Worm (Caenorhabditis elegans) whole organism, early embryonic: Measurements from ENCODE around the gene W01C8.1.

Source experiments
- ama-1 ChIP-seq: fragments of 150-350 bp; optimal IDR thresholded peaks from 2 replicates; lab custom pipeline; 2014
- flt-1 ChIP-seq: fragments of 200-800 bp; sonication (Bioruptor generic); IDR thresholded peaks from 2 replicates; pipeline ENCODE4 v1.3.6; 2022; ENCODE audit warnings: missing genetic modification characterization, missing compliant biosample characterization
- hnd-1 ChIP-seq: sonication (generic microtip); optimal IDR thresholded peaks from 2 replicates; lab custom pipeline; 2016; ENCODE audit warnings: missing genetic modification characterization, missing compliant biosample characterization
- scrt-1 ChIP-seq: fragments of 200-800 bp; sonication (Bioruptor generic); IDR thresholded peaks from 2 replicates; pipeline ENCODE4 v1.3.6; 2022; ENCODE audit warnings: missing genetic modification characterization, missing compliant biosample characterization
- tbx-37 ChIP-seq: fragments of 200-800 bp; sonication (Bioruptor generic); conservative IDR thresholded peaks from 2 replicates; pipeline ENCODE4 v1.3.6; 2022; ENCODE audit warnings: missing genetic modification reagents, missing genetic modification characterization, missing compliant biosample characterization

DNA sequence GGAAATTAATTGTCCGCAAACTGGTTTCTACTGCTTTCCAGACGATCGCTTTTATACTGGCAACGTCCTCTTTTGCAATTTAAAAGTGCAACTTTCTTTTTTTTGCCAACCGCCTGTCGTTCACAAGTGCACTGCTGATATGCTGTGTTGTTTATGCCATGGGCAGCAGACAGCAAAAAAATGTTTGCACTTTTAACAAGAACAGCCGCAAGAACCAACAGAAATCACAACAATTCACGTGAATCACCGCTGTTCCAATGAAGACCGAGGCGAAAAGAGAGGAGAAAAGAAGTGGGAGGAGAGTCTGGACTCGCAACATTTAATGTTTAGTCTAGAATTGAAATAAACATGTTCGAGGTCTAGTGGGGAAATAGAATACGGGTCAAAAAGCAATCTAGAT lies 38.4 kb upstream of the W01C8.1 start, which contains the start of gene T22B7.7:
- TF ChIP-seq tbx-37 (no peak), ama-1 (no peak), hnd-1 (tag; lab: Kevin White, UChicago) (no peak), scrt-1 (GFP tag; lab: Robert Waterston, UW) (no peak), flt-1 (GFP tag; lab: Robert Waterston, UW) (no peak)
